Fruit fly (Drosophila melanogaster): ENCODE data around the gene CG11756.

The CG11756 gene

dm6 chrX:11369374-11369773, 21.5 kb downstream of the CG11756 start, which contains the start of gene dlg1 (continued):
- TF ChIP-seq CG4820 (GFP tag; optimal IDR thresholded peaks at IDR 0.05) (no peak), CG12071 (GFP tag; optimal IDR thresholded peaks at IDR 0.05) (no peak), Camta (GFP tag; optimal IDR thresholded peaks at IDR 0.05) (no peak), h (optimal IDR thresholded peaks at IDR 0.05) (no peak), grau (tag; optimal IDR thresholded peaks at IDR 0.05) (no peak), CG17186 (GFP tag; optimal IDR thresholded peaks at IDR 0.05) (peak; percentile 4), CG15696 (tag; optimal IDR thresholded peaks at IDR 0.05) (no peak), ato (GFP tag; IDR thresholded peaks at IDR 0.05; ENCODE audit: partially characterized antibody) (peak; percentile 34; the same call in 1 of the 2 replicates), CG3407 (GFP tag; optimal IDR thresholded peaks at IDR 0.05) (no peak), CG11560 (tag; IDR thresholded peaks at IDR 0.05) (peak; percentile 93), gem (tag; optimal IDR thresholded peaks at IDR 0.05) (no peak), gfzf (GFP tag; optimal IDR thresholded peaks at IDR 0.05) (peak; percentile 67), BEAF-32 (GFP tag; optimal IDR thresholded peaks at IDR 0.05) (peak; percentile 69), bowl (GFP tag; IDR thresholded peaks at IDR 0.05) (no peak), CG11504 (tag; optimal IDR thresholded peaks at IDR 0.05) (no peak), ems (GFP tag; optimal IDR thresholded peaks at IDR 0.05) (no peak), bab2 (GFP tag; optimal IDR thresholded peaks at IDR 0.05) (no peak), bcd (GFP tag; optimal IDR thresholded peaks at IDR 0.05) (no peak), CG13296 (GFP tag; optimal IDR thresholded peaks at IDR 0.05) (no peak), CG14441 (GFP tag; IDR thresholded peaks at IDR 0.05) (no peak), run (tag; optimal IDR thresholded peaks at IDR 0.05) (no peak), CG18764 (GFP tag; optimal IDR thresholded peaks at IDR 0.05) (no peak), Awh (GFP tag; IDR thresholded peaks at IDR 0.05) (no peak), CG43689 (GFP tag; IDR thresholded peaks at IDR 0.05) (no peak), CG1233 (GFP tag; optimal IDR thresholded peaks at IDR 0.05) (no peak), CG4730 (GFP tag; IDR thresholded peaks at IDR 0.05) (no peak), CG10462 (GFP tag; optimal IDR thresholded peaks at IDR 0.05) (no peak), CG6813 (GFP tag; optimal IDR thresholded peaks at IDR 0.05) (no peak), sna (GFP tag; IDR thresholded peaks at IDR 0.05; ENCODE audit: partially characterized antibody) (peak; percentile 56), CG6683 (GFP tag; optimal IDR thresholded peaks at IDR 0.05) (no peak), CG6854 (GFP tag; optimal IDR thresholded peaks at IDR 0.05) (no peak), CG15479 (GFP tag; optimal IDR thresholded peaks at IDR 0.05) (no peak), fu2 (GFP tag; optimal IDR thresholded peaks at IDR 0.05) (no peak), grn (GFP tag; optimal IDR thresholded peaks at IDR 0.05) (no peak), crc (GFP tag; optimal IDR thresholded peaks at IDR 0.05) (no peak), Meics (GFP tag; optimal IDR thresholded peaks at IDR 0.05) (no peak), C15 (GFP tag; IDR thresholded peaks at IDR 0.05) (no peak), amos (GFP tag; IDR thresholded peaks at IDR 0.05; ENCODE audit: partially characterized antibody) (peak; percentile 50; the same call in 1 of the 2 replicates), CG32772 (GFP tag; IDR thresholded peaks at IDR 0.05) (no peak), CG4707 (GFP tag; optimal IDR thresholded peaks at IDR 0.05) (no peak), Med (GFP tag) (peak; percentile 77), CG31365 (tag; optimal IDR thresholded peaks at IDR 0.05) (no peak), Dbx (GFP tag; IDR thresholded peaks at IDR 0.05) (no peak), Drgx (GFP tag; IDR thresholded peaks at IDR 0.05) (no peak), sc (optimal IDR thresholded peaks at IDR 0.05) (no peak), sc (GFP tag; optimal IDR thresholded peaks at IDR 0.05) (no peak), PHDP (tag; optimal IDR thresholded peaks at IDR 0.05) (no peak), gcm2 (GFP tag; optimal IDR thresholded peaks at IDR 0.05) (no peak), Asciz (GFP tag; optimal IDR thresholded peaks at IDR 0.05) (no peak), Sry-δ (GFP tag; optimal IDR thresholded peaks at IDR 0.05) (peak; percentile 35), CG16779 (GFP tag; IDR thresholded peaks at IDR 0.05) (no peak), stwl (tag; optimal IDR thresholded peaks at IDR 0.05) (peak; percentile 63)
